Fruit fly (Drosophila melanogaster) whole organism, embryonic: Measurements from ENCODE around the gene Lst8.

ENCODE experiments used
- Aef1 ChIP-seq: fragments of 200-800 bp; sonication (Bioruptor generic); IDR thresholded peaks from 3 replicates; pipeline ENCODE4 v1.3.6; 2022; ENCODE audit warnings: missing biosample characterization, missing genetic modification characterization
- CG10147 ChIP-seq: fragments of 200-800 bp; sonication (Bioruptor generic); optimal IDR thresholded peaks from 2 replicates; lab custom pipeline; 2019; ENCODE audit warnings: missing biosample characterization, mild to moderate bottlenecking, missing genetic modification characterization, moderate library complexity
- CG10267 ChIP-seq: fragments of 200-800 bp; sonication (Bioruptor generic); optimal IDR thresholded peaks from 2 replicates; lab custom pipeline; 2018; ENCODE audit warnings: missing biosample characterization, mild to moderate bottlenecking, missing genetic modification characterization, moderate library complexity
- CG10431 ChIP-seq: fragments of 200-800 bp; sonication (Bioruptor generic); optimal IDR thresholded peaks from 3 replicates; lab custom pipeline; 2018; ENCODE audit warnings: missing biosample characterization, mild to moderate bottlenecking, missing genetic modification characterization
- CG10959 ChIP-seq: fragments of 200-800 bp; sonication (Bioruptor generic); IDR thresholded peaks from 2 replicates; pipeline ENCODE4 v1.3.6; 2022; ENCODE audit warnings: missing biosample characterization, missing genetic modification characterization
- CG12104 ChIP-seq: fragments of 200-800 bp; sonication (Bioruptor generic); optimal IDR thresholded peaks from 3 replicates; lab custom pipeline; 2016; ENCODE audit warnings: missing biosample characterization, missing genetic modification characterization
- CG14710 ChIP-seq: fragments of 200-800 bp; sonication (Bioruptor generic); optimal IDR thresholded peaks from 3 replicates; lab custom pipeline; 2019; ENCODE audit warnings: missing biosample characterization, mild to moderate bottlenecking, missing genetic modification characterization, moderate library complexity
- CG1603 ChIP-seq: fragments of 200-800 bp; sonication (Bioruptor generic); optimal IDR thresholded peaks from 2 replicates; lab custom pipeline; 2019; ENCODE audit warnings: missing biosample characterization, mild to moderate bottlenecking, missing genetic modification characterization, moderate library complexity
- CG1832 ChIP-seq: fragments of 200-800 bp; sonication (Bioruptor generic); optimal IDR thresholded peaks from 2 replicates; lab custom pipeline; 2017; ENCODE audit warnings: missing biosample characterization, mild to moderate bottlenecking, missing genetic modification characterization, inconsistent platforms
- CG32772 ChIP-seq: fragments of 200-800 bp; sonication (Bioruptor generic); IDR thresholded peaks from 2 replicates; pipeline ENCODE4 v1.3.6; 2022; ENCODE audit warnings: missing biosample characterization, missing genetic modification characterization
- CG42726 ChIP-seq: fragments of 200-800 bp; sonication (Bioruptor generic); IDR thresholded peaks from 2 replicates; pipeline ENCODE4 v1.3.6; 2022; ENCODE audit warnings: missing biosample characterization, missing genetic modification characterization; ENCODE audit not compliant: partially characterized antibody
- CG4282 ChIP-seq: fragments of 200-800 bp; sonication (Bioruptor generic); optimal IDR thresholded peaks from 2 replicates; lab custom pipeline; 2016; ENCODE audit warnings: missing biosample characterization, missing genetic modification characterization
- CG4707 ChIP-seq: fragments of 200-800 bp; sonication (Bioruptor generic); optimal IDR thresholded peaks from 2 replicates; lab custom pipeline; 2018; ENCODE audit warnings: missing biosample characterization, mild to moderate bottlenecking, missing genetic modification characterization, moderate library complexity
- CG6254 ChIP-seq: fragments of 200-800 bp; sonication (Bioruptor generic); optimal IDR thresholded peaks from 3 replicates; lab custom pipeline; 2017; ENCODE audit warnings: mild to moderate bottlenecking, missing biosample characterization, missing genetic modification reagents, missing genetic modification characterization
- CG6765 ChIP-seq: fragments of 200-800 bp; sonication (Bioruptor generic); optimal IDR thresholded peaks from 3 replicates; lab custom pipeline; 2017; ENCODE audit warnings: missing biosample characterization, mild to moderate bottlenecking, missing genetic modification characterization
- CG8388 ChIP-seq: fragments of 200-800 bp; sonication (Bioruptor generic); optimal IDR thresholded peaks from 2 replicates; lab custom pipeline; 2019; ENCODE audit warnings: missing biosample characterization, mild to moderate bottlenecking, missing genetic modification characterization, moderate library complexity
- CG8944 ChIP-seq: fragments of 200-800 bp; sonication (Bioruptor generic); optimal IDR thresholded peaks from 3 replicates; lab custom pipeline; 2016; ENCODE audit warnings: missing biosample characterization, missing genetic modification characterization
- Camta ChIP-seq: fragments of 200-800 bp; sonication (Bioruptor generic); optimal IDR thresholded peaks from 2 replicates; lab custom pipeline; 2016; ENCODE audit warnings: missing biosample characterization, missing genetic modification characterization
- D19A ChIP-seq: fragments of 200-800 bp; optimal IDR thresholded peaks from 3 replicates; lab custom pipeline; 2019; ENCODE audit warnings: missing biosample characterization, mild to moderate bottlenecking, missing genetic modification characterization, moderate library complexity
- Dp ChIP-seq: fragments of 200-800 bp; sonication (Bioruptor generic); optimal IDR thresholded peaks from 2 replicates; lab custom pipeline; 2018; ENCODE audit warnings: missing biosample characterization, mild to moderate bottlenecking, missing genetic modification characterization, moderate library complexity
- GATAe ChIP-seq: fragments of 200-800 bp; sonication (Bioruptor generic); conservative IDR thresholded peaks from 2 replicates; pipeline ENCODE4 v1.3.6; 2022; ENCODE audit warnings: missing biosample characterization, missing genetic modification characterization
- HmgZ ChIP-seq: fragments of 200-800 bp; sonication (Bioruptor generic); optimal IDR thresholded peaks from 2 replicates; lab custom pipeline; 2018; ENCODE audit warnings: missing biosample characterization, mild to moderate bottlenecking, missing genetic modification characterization
- Kr ChIP-seq: fragments of 200-800 bp; sonication (Bioruptor generic); optimal IDR thresholded peaks from 2 replicates; lab custom pipeline; 2017; ENCODE audit warnings: missing biosample characterization, mild to moderate bottlenecking, missing genetic modification characterization
- MESR4 ChIP-seq: fragments of 200-800 bp; sonication (Bioruptor generic); optimal IDR thresholded peaks from 2 replicates; lab custom pipeline; 2018; ENCODE audit warnings: missing biosample characterization, mild to moderate bottlenecking, missing genetic modification characterization, moderate library complexity
- Ravus ChIP-seq: fragments of 200-800 bp; sonication (Bioruptor generic); IDR thresholded peaks from 2 replicates; pipeline ENCODE4 v1.3.6; 2022; ENCODE audit warnings: missing biosample characterization, missing genetic modification characterization
- TFAM ChIP-seq: fragments of 200-800 bp; sonication (Bioruptor generic); optimal IDR thresholded peaks from 2 replicates; lab custom pipeline; 2017; ENCODE audit warnings: missing biosample characterization, missing genetic modification characterization, inconsistent platforms
- Xrp1 ChIP-seq: fragments of 200-800 bp; sonication (Bioruptor generic); IDR thresholded peaks from 2 replicates; pipeline ENCODE4 v1.3.6; 2022; ENCODE audit warnings: missing biosample characterization, missing genetic modification characterization
- amos ChIP-seq: fragments of 200-800 bp; sonication (Bioruptor generic); IDR thresholded peaks from 2 replicates; pipeline ENCODE4 v1.3.6; 2022; ENCODE audit warnings: missing biosample characterization, missing genetic modification characterization; ENCODE audit not compliant: partially characterized antibody
- ara ChIP-seq: fragments of 200-800 bp; sonication (Bioruptor generic); IDR thresholded peaks from 2 replicates; pipeline ENCODE4 v1.3.6; 2022; ENCODE audit warnings: missing biosample characterization, missing genetic modification characterization
- bsh ChIP-seq, 2 experiments: fragments of 200-800 bp; sonication (Bioruptor generic); optimal IDR thresholded peaks; 2 replicates each; lab custom pipeline; 2017 to 2018; ENCODE audit warnings: mild to moderate bottlenecking in 2 of 2, missing biosample characterization in 2 of 2, missing genetic modification characterization in 2 of 2, moderate library complexity in 1 of 2
- caup ChIP-seq: fragments of 200-800 bp; sonication (Bioruptor generic); optimal IDR thresholded peaks from 3 replicates; lab custom pipeline; 2017; ENCODE audit warnings: missing biosample characterization, mild to moderate bottlenecking, missing genetic modification characterization, moderate library complexity; ENCODE audit not compliant: severe bottlenecking
- crc ChIP-seq: fragments of 200-800 bp; sonication (Bioruptor generic); optimal IDR thresholded peaks from 2 replicates; lab custom pipeline; 2016; ENCODE audit warnings: missing biosample characterization, missing genetic modification characterization
- crol ChIP-seq: fragments of 200-800 bp; sonication (Bioruptor generic); IDR thresholded peaks from 2 replicates; pipeline ENCODE4 v1.3.6; 2022; ENCODE audit warnings: missing biosample characterization, missing genetic modification characterization
- disco-r ChIP-seq: fragments of 200-800 bp; sonication (Bioruptor generic); optimal IDR thresholded peaks from 2 replicates; lab custom pipeline; 2016; ENCODE audit warnings: missing biosample characterization, missing genetic modification characterization
- dmrt11E ChIP-seq: fragments of 200-800 bp; sonication (Bioruptor generic); optimal IDR thresholded peaks from 3 replicates; lab custom pipeline; 2018; ENCODE audit warnings: missing biosample characterization, mild to moderate bottlenecking, missing genetic modification characterization, moderate library complexity
- eve ChIP-seq, 2 experiments: fragments of >200 bp; optimal IDR thresholded peaks; 2 replicates each; lab custom pipeline; 2017; ENCODE audit warnings: missing biosample characterization in 2 of 2, missing genetic modification characterization in 2 of 2
- fd96Cb ChIP-seq: fragments of 200-800 bp; sonication (Bioruptor generic); optimal IDR thresholded peaks from 2 replicates; lab custom pipeline; 2018; ENCODE audit warnings: missing biosample characterization, mild to moderate bottlenecking, missing genetic modification characterization, moderate library complexity
- grau ChIP-seq: fragments of 200-800 bp; optimal IDR thresholded peaks from 3 replicates; lab custom pipeline; 2019; ENCODE audit warnings: missing biosample characterization, mild to moderate bottlenecking, missing genetic modification characterization, moderate library complexity
- gro ChIP-seq: fragments of 200-800 bp; sonication (Bioruptor generic); optimal IDR thresholded peaks from 2 replicates; lab custom pipeline; 2016; ENCODE audit warnings: missing biosample characterization, missing genetic modification characterization
- h ChIP-seq: fragments of >200 bp; optimal IDR thresholded peaks from 2 replicates; lab custom pipeline; 2017
- jing ChIP-seq: fragments of 200-800 bp; sonication (Bioruptor generic); optimal IDR thresholded peaks from 2 replicates; lab custom pipeline; 2018; ENCODE audit warnings: missing biosample characterization, mild to moderate bottlenecking, missing genetic modification characterization
- kah ChIP-seq: fragments of 200-800 bp; sonication (Bioruptor generic); optimal IDR thresholded peaks from 2 replicates; lab custom pipeline; 2018; ENCODE audit warnings: missing biosample characterization, mild to moderate bottlenecking, missing genetic modification characterization
- lmd ChIP-seq: fragments of 200-800 bp; sonication (Bioruptor generic); IDR thresholded peaks from 2 replicates; pipeline ENCODE4 v1.3.6; 2022; ENCODE audit warnings: missing biosample characterization, missing genetic modification characterization
- mam ChIP-seq: fragments of 200-800 bp; sonication (Bioruptor generic); optimal IDR thresholded peaks from 3 replicates; lab custom pipeline; 2016; ENCODE audit warnings: missing biosample characterization, missing genetic modification characterization
- nmo ChIP-seq: fragments of 200-800 bp; sonication (Bioruptor generic); optimal IDR thresholded peaks from 2 replicates; lab custom pipeline; 2018; ENCODE audit warnings: missing biosample characterization, mild to moderate bottlenecking, missing genetic modification characterization, moderate library complexity
- pan ChIP-seq, 4 experiments: fragments of >200 bp in 3 of 4; fragments of 200-800 bp in 1 of 4; sonication (Bioruptor generic) in 1 of 4; optimal IDR thresholded peaks in 3 of 4; IDR thresholded peaks in 1 of 4; 2 replicates each; pipeline versions ENCODE4 v1.3.6 to Lab custom; 2017 to 2022; ENCODE audit warnings: missing biosample characterization in 2 of 4, missing genetic modification characterization in 2 of 4, mixed read lengths in 1 of 4
- tll ChIP-seq, 2 experiments: fragments of 200-800 bp in 1 of 2; fragments of >200 bp in 1 of 2; sonication (Bioruptor generic) in 1 of 2; optimal IDR thresholded peaks; 2 replicates each; lab custom pipeline; 2017 to 2019; ENCODE audit warnings: missing biosample characterization in 2 of 2, missing genetic modification characterization in 2 of 2, mild to moderate bottlenecking in 1 of 2, moderate library complexity in 1 of 2
- vnd ChIP-seq: fragments of 200-800 bp; sonication (Bioruptor generic); IDR thresholded peaks from 3 replicates; pipeline ENCODE4 v1.3.6; 2022; ENCODE audit warnings: missing biosample characterization, missing genetic modification characterization; ENCODE audit not compliant: partially characterized antibody
- zen2 ChIP-seq: fragments of 200-800 bp; sonication (Bioruptor generic); IDR thresholded peaks from 3 replicates; pipeline ENCODE4 v1.3.6; 2022; ENCODE audit warnings: missing biosample characterization, missing genetic modification characterization; ENCODE audit not compliant: partially characterized antibody

Gene Lst8

dm6 chrX:9615471-9615870 is 9.7 kb upstream of the Lst8 start (continued):
- TF ChIP-seq CG14710 (tag; lab: Kevin White, UChicago): peak; percentile 32
- no peak for TF ChIP-seq Kr (GFP tag; lab: Kevin White, UChicago)
- TF ChIP-seq pan (optimal IDR thresholded peaks at IDR 0.05; lab: Kevin White, UChicago): no peak
- TF ChIP-seq pan (GFP tag; optimal IDR thresholded peaks at IDR 0.05 in 1 of 2, IDR thresholded peaks at IDR 0.05 in 1 of 2): peak in 1 of 2 experiments; percentile 5
- no peak for TF ChIP-seq CG1832 (GFP tag; lab: Kevin White, UChicago)
- TF ChIP-seq eve (GFP tag; optimal IDR thresholded peaks at IDR 0.05; lab: Kevin White, UChicago): no peak
- no peak for TF ChIP-seq CG10959 (GFP tag; lab: Robert Waterston, UW)
- no peak for TF ChIP-seq vnd
- TF ChIP-seq GATAe: no peak
- TF ChIP-seq D19A (tag; lab: Kevin White, UChicago): peak; percentile 30
- TF ChIP-seq disco-r (GFP tag; lab: Kevin White, UChicago): no peak
- TF ChIP-seq tll (GFP tag; optimal IDR thresholded peaks at IDR 0.05; lab: Kevin White, UChicago): no peak
- TF ChIP-seq MESR4 (GFP tag; lab: Kevin White, UChicago): no peak
- no peak for TF ChIP-seq Dp (GFP tag; lab: Kevin White, UChicago)
- no peak for TF ChIP-seq zen2 (GFP tag; lab: Robert Waterston, UW)
- TF ChIP-seq Xrp1 (GFP tag; lab: Robert Waterston, UW): peak; percentile 13; the same call in 1 of the 2 replicates
- TF ChIP-seq CG8388 (GFP tag; lab: Kevin White, UChicago): peak; percentile 47
- TF ChIP-seq CG12104 (GFP tag; lab: Kevin White, UChicago): peak; percentile 1
- TF ChIP-seq fd96Cb (tag; lab: Kevin White, UChicago): no peak
- TF ChIP-seq mam (GFP tag; lab: Kevin White, UChicago): no peak
- TF ChIP-seq CG42726 (GFP tag; lab: Robert Waterston, UW): no peak
- TF ChIP-seq dmrt11E: peak; percentile 49
- TF ChIP-seq lmd: 0 out of 2 replicates have a peak, but pooled peaks have one; percentile 15
- TF ChIP-seq gro (GFP tag; lab: Kevin White, UChicago): no peak
- no peak for TF ChIP-seq Aef1 (GFP tag; lab: Robert Waterston, UW)
- no peak for TF ChIP-seq crol (GFP tag; lab: Robert Waterston, UW)
- peak; percentile 57 for TF ChIP-seq CG4707 (GFP tag; lab: Kevin White, UChicago)
- no peak for TF ChIP-seq CG6765
- TF ChIP-seq caup (GFP tag; lab: Kevin White, UChicago): no peak
- TF ChIP-seq grau (tag; lab: Kevin White, UChicago): peak; percentile 25
- no peak for TF ChIP-seq CG4282 (GFP tag; lab: Kevin White, UChicago)
- no peak for TF ChIP-seq amos
- no peak for TF ChIP-seq HmgZ
- no peak for TF ChIP-seq CG8944 (GFP tag; lab: Kevin White, UChicago)
- TF ChIP-seq h (lab: Kevin White, UChicago): no peak
- TF ChIP-seq kah (GFP tag; lab: Kevin White, UChicago): no peak
- peak; percentile 32 for TF ChIP-seq CG10267 (tag; lab: Kevin White, UChicago)
- no peak for TF ChIP-seq CG1603
- no peak for TF ChIP-seq crc
- peak; percentile 60 for TF ChIP-seq nmo (GFP tag; lab: Kevin White, UChicago)
- TF ChIP-seq Ravus (GFP tag; lab: Robert Waterston, UW): no peak
- no peak for TF ChIP-seq Camta (GFP tag; lab: Kevin White, UChicago)
- peak in 1 of 2 experiments; percentile 36 for TF ChIP-seq bsh (GFP tag; optimal IDR thresholded peaks at IDR 0.05; lab: Kevin White, UChicago)
- TF ChIP-seq CG6254 (GFP tag; lab: Kevin White, UChicago): peak; percentile 27
- TF ChIP-seq CG10431 (GFP tag; lab: Kevin White, UChicago): no peak
- no peak for TF ChIP-seq CG10147 (GFP tag; lab: Kevin White, UChicago)
- peak; percentile 50; the same call in 1 of the 2 replicates for TF ChIP-seq CG32772
- TF ChIP-seq jing: no peak
- no peak for TF ChIP-seq TFAM (GFP tag; lab: Kevin White, UChicago)
- TF ChIP-seq ara (GFP tag; lab: Robert Waterston, UW): no peak
